Worm (Caenorhabditis elegans) whole organism, midembryonic: ENCODE data around the gene dnj-9.
"Not testable (repeated sequence)": the region's sequence is repeated elsewhere in the genome, so short reads cannot be mapped to it uniquely, and the experiment has no call there.

Experiments
- T22C8.4 ChIP-seq: fragments of 200-800 bp; sonication (Bioruptor generic); IDR thresholded peaks from 2 replicates; pipeline ENCODE4 v1.3.6; 2022; ENCODE audit warnings: missing genetic modification characterization, missing compliant biosample characterization
- cog-1 ChIP-seq: sonication (generic microtip); optimal IDR thresholded peaks from 2 replicates; lab custom pipeline; 2016; ENCODE audit warnings: missing genetic modification characterization, missing compliant biosample characterization
- flt-1 ChIP-seq: fragments of 200-800 bp; sonication (Bioruptor generic); IDR thresholded peaks from 2 replicates; pipeline ENCODE4 v1.3.6; 2022; ENCODE audit warnings: missing genetic modification characterization, missing compliant biosample characterization
- klf-2 ChIP-seq: fragments of 200-800 bp; sonication (Bioruptor generic); conservative IDR thresholded peaks from 2 replicates; pipeline ENCODE4 v1.3.6; 2022; ENCODE audit warnings: missing genetic modification reagents, missing genetic modification characterization, missing compliant biosample characterization
- med-1 ChIP-seq: sonication (generic microtip); optimal IDR thresholded peaks from 2 replicates; lab custom pipeline; 2017; ENCODE audit warnings: missing genetic modification characterization, mild to moderate bottlenecking, missing compliant biosample characterization, antibody characterized with exemption, missing genetic modification reagents; ENCODE audit not compliant: insufficient read depth
- ref-1 ChIP-seq: fragments of 200-800 bp; sonication (Bioruptor generic); conservative IDR thresholded peaks from 2 replicates; pipeline ENCODE4 v1.3.6; 2022; ENCODE audit warnings: missing genetic modification reagents, missing genetic modification characterization, missing compliant biosample characterization
- tab-1 ChIP-seq: fragments of 200-800 bp; sonication (Bioruptor generic); IDR thresholded peaks from 2 replicates; pipeline ENCODE4 v1.3.6; 2022; ENCODE audit warnings: missing genetic modification characterization, missing compliant biosample characterization
- ztf-23 ChIP-seq: fragments of 200-800 bp; sonication (Bioruptor generic); IDR thresholded peaks from 2 replicates; pipeline ENCODE4 v1.3.6; 2022; ENCODE audit warnings: missing genetic modification reagents, missing genetic modification characterization, missing compliant biosample characterization
- ztf-29 ChIP-seq: fragments of 200-800 bp; sonication (Bioruptor generic); IDR thresholded peaks from 2 replicates; pipeline ENCODE4 v1.3.6; 2022; ENCODE audit warnings: missing genetic modification reagents, missing genetic modification characterization, missing compliant biosample characterization

Gene dnj-9

ce11 chrII:4882498-4882897, 30.6 kb downstream of the dnj-9 start:
- TF ChIP-seq med-1 (GFP tag; lab: Kevin White, UChicago): no peak
- TF ChIP-seq klf-2: no peak
- TF ChIP-seq flt-1 (GFP tag; lab: Robert Waterston, UW): no peak
- no peak for TF ChIP-seq ztf-29 (GFP tag; lab: Robert Waterston, UW)
- no peak for TF ChIP-seq T22C8.4 (GFP tag; lab: Robert Waterston, UW)
- TF ChIP-seq ztf-23 (GFP tag; lab: Robert Waterston, UW): no peak
- TF ChIP-seq ref-1 (GFP tag; lab: Robert Waterston, UW): no peak
- TF ChIP-seq cog-1 (tag; lab: Kevin White, UChicago): no peak

- TF ChIP-seq flt-1 (GFP tag; lab: Robert Waterston, UW): no peak
- no peak for TF ChIP-seq ref-1 (GFP tag; lab: Robert Waterston, UW)
- TF ChIP-seq med-1 (GFP tag; lab: Kevin White, UChicago): no peak
- TF ChIP-seq ztf-23 (GFP tag; lab: Robert Waterston, UW): no peak
Observed at ce11 chrII:4883412-4883811, 31.6 kb downstream of the dnj-9 start, which contains the start of gene gst-8. Gene gst-8, plus strand, starts transcription at chrII:4883712.

ce11 chrII:4884403-4884802, 32.5 kb downstream of the dnj-9 start:
- TF ChIP-seq ztf-29 (GFP tag; lab: Robert Waterston, UW) (no peak), med-1 (GFP tag; lab: Kevin White, UChicago) (no peak), flt-1 (GFP tag; lab: Robert Waterston, UW) (no peak), klf-2 (no peak), ref-1 (GFP tag; lab: Robert Waterston, UW) (no peak), T22C8.4 (GFP tag; lab: Robert Waterston, UW) (no peak), cog-1 (tag; lab: Kevin White, UChicago) (no peak)

ce11 chrII:4885976-4886375, 34.1 kb downstream of the dnj-9 start, which contains the start of gene R05F9.7:
Gene R05F9.7, plus strand, starts transcription at chrII:4886276.
- TF ChIP-seq ztf-29 (GFP tag; lab: Robert Waterston, UW): no peak
- TF ChIP-seq ref-1 (GFP tag; lab: Robert Waterston, UW): no peak
- no peak for TF ChIP-seq T22C8.4 (GFP tag; lab: Robert Waterston, UW)
- no peak for TF ChIP-seq ztf-23 (GFP tag; lab: Robert Waterston, UW)
- TF ChIP-seq med-1 (GFP tag; lab: Kevin White, UChicago): no peak
- no peak for TF ChIP-seq tab-1 (GFP tag; lab: Robert Waterston, UW)
- TF ChIP-seq cog-1 (tag; lab: Kevin White, UChicago): no peak
- no peak for TF ChIP-seq klf-2
- no peak for TF ChIP-seq flt-1 (GFP tag; lab: Robert Waterston, UW)

ce11 chrII:4888527-4889487, 37.0 kb downstream of the dnj-9 start, which contains the start of gene pgm-1:
Gene pgm-1, plus strand, starts transcription at chrII:4889437.
- no peak for TF ChIP-seq ztf-29 (GFP tag; lab: Robert Waterston, UW)
- TF ChIP-seq ztf-23 (GFP tag; lab: Robert Waterston, UW): no peak
- TF ChIP-seq T22C8.4 (GFP tag; lab: Robert Waterston, UW): no peak
- no peak for TF ChIP-seq klf-2
- TF ChIP-seq tab-1 (GFP tag; lab: Robert Waterston, UW): no peak
- TF ChIP-seq cog-1 (tag; lab: Kevin White, UChicago): no peak
- TF ChIP-seq ref-1 (GFP tag; lab: Robert Waterston, UW): no peak
- no peak for TF ChIP-seq flt-1 (GFP tag; lab: Robert Waterston, UW)
- TF ChIP-seq med-1 (GFP tag; lab: Kevin White, UChicago): no peak

ce11 chrII:4891012-4891775, 39.3 kb downstream of the dnj-9 start, which contains the start of gene gst-9:
Gene gst-9, plus strand, starts transcription at chrII:4891585.
- TF ChIP-seq klf-2: no peak
- TF ChIP-seq tab-1 (GFP tag; lab: Robert Waterston, UW): no peak
- no peak for TF ChIP-seq ref-1 (GFP tag; lab: Robert Waterston, UW)
- no peak for TF ChIP-seq ztf-29 (GFP tag; lab: Robert Waterston, UW)
- no peak for TF ChIP-seq cog-1 (tag; lab: Kevin White, UChicago)
- TF ChIP-seq flt-1 (GFP tag; lab: Robert Waterston, UW): no peak
- no peak for TF ChIP-seq ztf-23 (GFP tag; lab: Robert Waterston, UW)
- no peak for TF ChIP-seq T22C8.4 (GFP tag; lab: Robert Waterston, UW)
- no peak for TF ChIP-seq med-1 (GFP tag; lab: Kevin White, UChicago)

ce11 chrII:4892594-4892993, 40.7 kb downstream of the dnj-9 start, which contains the start of gene msp-33:
Gene msp-33, minus strand, starts transcription at chrII:4892694.
- no peak for TF ChIP-seq klf-2
- TF ChIP-seq T22C8.4 (GFP tag; lab: Robert Waterston, UW): no peak
- TF ChIP-seq tab-1 (GFP tag; lab: Robert Waterston, UW): no peak
- no peak for TF ChIP-seq ztf-23 (GFP tag; lab: Robert Waterston, UW)
- TF ChIP-seq ztf-29 (GFP tag; lab: Robert Waterston, UW): no peak
- TF ChIP-seq flt-1 (GFP tag; lab: Robert Waterston, UW): no peak
- no peak for TF ChIP-seq ref-1 (GFP tag; lab: Robert Waterston, UW)
- no peak for TF ChIP-seq cog-1 (tag; lab: Kevin White, UChicago)
- no peak for TF ChIP-seq med-1 (GFP tag; lab: Kevin White, UChicago)

ce11 chrII:4898529-4898928, 46.7 kb downstream of the dnj-9 start, which contains the start of gene msp-32:
Gene msp-32, plus strand, starts transcription at chrII:4898829.
- not testable (repeated sequence) for TF ChIP-seq med-1 (GFP tag; lab: Kevin White, UChicago); ztf-23 (GFP tag; lab: Robert Waterston, UW); ztf-29 (GFP tag; lab: Robert Waterston, UW)
